Fruit fly (Drosophila melanogaster) S2 (cell line): Measurements from ENCODE around the gene Jon66Cii.

Experiments used
- CG8478 ChIP-seq: fragments of >200 bp; optimal IDR thresholded peaks from 2 replicates; lab custom pipeline; 2018
- CTCF ChIP-seq, 2 experiments: fragments of >200 bp; optimal IDR thresholded peaks; 2 replicates each; lab custom pipeline; 2018

Jon66Cii gene

DNA sequence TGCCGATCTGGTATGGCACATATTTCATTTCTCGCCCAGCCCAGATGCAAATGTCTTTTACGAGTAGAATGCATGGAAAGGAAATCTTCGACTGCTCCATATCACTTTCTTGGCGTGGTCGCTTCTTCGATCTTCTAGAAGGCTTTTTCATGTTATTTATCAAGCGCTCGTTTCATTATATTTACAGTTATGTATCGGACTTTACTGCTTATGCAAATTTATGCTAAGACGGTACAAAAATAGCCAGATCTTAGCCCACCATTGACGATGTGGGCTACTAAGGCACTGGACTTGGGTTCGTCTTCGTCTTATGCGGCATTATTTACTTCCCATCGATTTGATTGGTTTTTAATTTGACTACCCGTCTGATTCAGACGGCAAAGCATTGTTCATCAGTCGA, 30.2 kb downstream of the Jon66Cii start:
- TF ChIP-seq CTCF (optimal IDR thresholded peaks at IDR 0.05; lab: Kevin White, UChicago) (no peak), CG8478 (lab: Kevin White, UChicago) (no peak)

DNA sequence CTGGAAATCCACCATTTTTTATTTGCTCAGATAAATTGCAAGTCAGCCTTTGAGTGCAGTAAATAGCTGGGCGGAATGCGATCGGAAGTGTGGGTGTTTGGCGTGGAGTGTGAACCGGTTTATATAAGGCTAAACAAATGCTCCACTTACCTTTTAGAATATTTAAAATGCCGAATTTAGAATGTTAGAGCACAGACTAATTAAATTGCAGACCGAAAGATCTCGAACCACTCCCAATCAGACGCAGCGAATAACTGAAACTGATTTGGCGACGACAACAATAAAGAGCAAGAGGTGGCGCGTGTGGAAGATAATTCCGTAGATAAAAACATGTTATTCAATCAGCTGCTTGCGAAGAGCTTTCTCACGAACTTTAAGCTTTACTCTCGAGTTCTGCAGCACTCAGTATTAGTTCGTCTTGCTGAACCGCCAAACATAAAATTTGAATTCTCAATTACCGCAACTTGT, 32.8 kb downstream of the Jon66Cii start, which contains the start of gene Idh:
Gene Idh, minus strand, starts transcription at position 264 of the 468 bp plus-strand sequence.
- no peak for TF ChIP-seq CTCF (optimal IDR thresholded peaks at IDR 0.05; lab: Kevin White, UChicago)
- TF ChIP-seq CG8478 (lab: Kevin White, UChicago): no peak

DNA sequence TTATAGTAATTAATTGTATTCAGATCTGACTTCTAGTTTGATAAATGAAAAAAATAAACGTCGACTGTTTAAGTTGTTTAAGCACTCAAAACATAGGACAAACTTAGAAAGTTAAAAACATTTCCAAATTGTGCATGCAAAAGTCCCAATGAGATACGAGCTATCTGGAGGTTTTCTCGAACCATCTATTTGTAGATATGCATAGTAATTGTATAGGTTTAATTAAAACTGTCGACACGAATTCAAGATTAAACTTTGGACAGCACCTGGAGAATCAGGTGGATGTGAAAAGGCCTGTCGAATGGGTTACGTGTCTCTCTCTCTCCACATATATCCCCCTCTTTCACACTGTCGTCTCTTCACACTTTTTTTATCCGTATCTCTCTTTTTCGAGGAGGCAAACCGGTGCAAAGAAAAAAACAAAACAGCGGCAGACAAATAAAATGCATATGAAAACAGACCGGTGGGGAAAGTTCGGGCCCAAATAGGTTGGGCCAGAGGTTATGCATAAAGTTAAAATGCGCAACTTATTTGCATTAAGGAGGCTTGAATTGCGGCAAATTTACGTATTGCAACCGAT, 33.3 kb downstream of the Jon66Cii start:
- TF ChIP-seq CTCF (optimal IDR thresholded peaks at IDR 0.05; lab: Kevin White, UChicago) (no peak), CG8478 (lab: Kevin White, UChicago) (no peak)

DNA sequence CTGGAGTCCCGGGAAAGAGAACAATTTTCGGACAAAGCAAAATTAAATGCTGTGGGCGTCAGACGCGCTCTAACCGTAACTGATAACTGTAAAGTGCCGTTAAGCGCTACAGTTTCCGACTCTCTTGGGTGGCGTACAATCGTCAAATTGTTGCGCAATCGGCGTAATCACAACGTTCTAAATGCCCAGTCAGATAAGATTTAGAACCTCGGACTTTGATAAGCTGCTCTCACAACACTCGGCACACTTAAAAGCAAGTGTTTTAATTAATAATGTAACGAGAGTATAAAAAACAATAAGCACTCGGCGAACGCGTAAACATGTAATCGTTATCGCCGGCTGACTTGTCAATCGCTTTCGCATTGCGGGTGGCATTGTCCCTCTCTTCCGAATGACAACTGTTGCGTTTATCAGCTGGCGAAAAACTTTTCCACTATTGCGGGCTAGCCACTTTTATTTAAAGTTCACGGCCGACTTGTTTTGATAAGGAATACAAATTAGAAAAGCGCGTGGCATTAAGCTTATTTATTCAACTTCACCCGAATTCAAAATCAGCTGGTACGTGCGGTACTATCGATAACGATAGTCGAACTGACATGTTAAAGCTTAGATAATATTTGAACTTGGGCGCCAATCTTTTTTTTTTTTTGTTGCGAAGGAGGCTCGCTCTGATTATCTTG, 34.5 kb downstream of the Jon66Cii start:
- TF ChIP-seq CG8478 (lab: Kevin White, UChicago): no peak
- no peak for TF ChIP-seq CTCF (optimal IDR thresholded peaks at IDR 0.05; lab: Kevin White, UChicago)

DNA sequence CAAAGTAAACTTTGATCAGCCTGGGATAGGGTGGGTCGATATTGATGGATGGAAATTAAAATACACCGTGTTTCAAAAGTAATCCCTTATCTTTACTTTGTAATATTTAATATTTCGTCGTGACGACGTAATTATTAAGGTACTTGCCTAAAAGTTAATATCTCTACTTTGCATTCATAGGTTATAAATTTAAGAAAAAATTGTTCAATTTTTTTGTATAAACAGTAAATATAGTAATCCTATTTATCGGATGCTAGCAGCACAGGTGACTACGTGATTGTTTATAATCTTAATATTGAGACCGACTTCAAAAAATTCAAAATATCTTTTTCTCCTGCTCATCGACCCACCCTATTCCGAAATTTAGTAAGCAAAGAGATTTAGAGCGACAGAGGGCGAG, 35.3 kb downstream of the Jon66Cii start:
- no peak for TF ChIP-seq CG8478 (lab: Kevin White, UChicago)
- no peak for TF ChIP-seq CTCF (optimal IDR thresholded peaks at IDR 0.05; lab: Kevin White, UChicago)

DNA sequence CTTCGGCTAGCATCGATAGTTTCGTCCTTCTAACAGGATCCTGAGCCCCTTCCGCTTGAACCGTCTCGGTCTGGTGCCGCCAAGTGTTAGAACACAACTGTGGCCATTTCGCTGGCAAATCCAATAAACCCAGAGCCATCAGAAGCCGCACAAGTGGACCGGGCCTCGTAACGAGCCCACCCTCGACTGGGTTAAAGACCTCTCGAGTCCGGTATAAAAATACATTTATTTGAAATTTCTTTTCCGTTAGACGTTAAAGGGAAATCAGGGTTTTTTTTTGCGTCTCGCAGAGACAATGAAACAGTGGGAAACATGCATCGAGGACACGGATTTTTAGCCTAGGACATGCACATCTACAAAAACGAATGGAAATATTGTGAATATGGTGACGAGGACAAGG, 37.3 kb downstream of the Jon66Cii start, which contains the start of gene Culd:
Gene Culd, minus strand, starts transcription at position 101 of the 400 bp plus-strand sequence.
- TF ChIP-seq CG8478 (lab: Kevin White, UChicago) (no peak), CTCF (optimal IDR thresholded peaks at IDR 0.05; lab: Kevin White, UChicago) (no peak)

DNA sequence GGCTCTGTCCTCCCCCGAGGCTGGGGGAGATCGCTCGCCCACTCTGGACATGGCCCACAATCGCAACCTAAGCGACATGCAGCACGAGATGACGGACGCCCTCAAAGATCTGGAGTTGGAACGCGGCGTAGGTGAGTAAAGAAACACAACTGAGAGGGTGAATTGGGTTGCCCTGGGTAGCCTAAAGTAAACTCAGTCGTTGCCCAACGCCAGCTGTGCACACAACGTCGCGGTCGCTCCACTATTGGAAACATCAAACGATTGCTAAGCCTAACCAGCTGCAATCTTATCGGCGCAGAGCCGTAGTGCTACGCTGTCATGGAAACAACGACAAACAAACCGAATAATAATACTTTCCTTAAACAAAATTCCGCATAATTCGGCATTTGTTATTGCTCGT, 46.1 kb downstream of the Jon66Cii start:
- no peak for TF ChIP-seq CTCF (optimal IDR thresholded peaks at IDR 0.05; lab: Kevin White, UChicago)
- TF ChIP-seq CG8478 (lab: Kevin White, UChicago): no peak

DNA sequence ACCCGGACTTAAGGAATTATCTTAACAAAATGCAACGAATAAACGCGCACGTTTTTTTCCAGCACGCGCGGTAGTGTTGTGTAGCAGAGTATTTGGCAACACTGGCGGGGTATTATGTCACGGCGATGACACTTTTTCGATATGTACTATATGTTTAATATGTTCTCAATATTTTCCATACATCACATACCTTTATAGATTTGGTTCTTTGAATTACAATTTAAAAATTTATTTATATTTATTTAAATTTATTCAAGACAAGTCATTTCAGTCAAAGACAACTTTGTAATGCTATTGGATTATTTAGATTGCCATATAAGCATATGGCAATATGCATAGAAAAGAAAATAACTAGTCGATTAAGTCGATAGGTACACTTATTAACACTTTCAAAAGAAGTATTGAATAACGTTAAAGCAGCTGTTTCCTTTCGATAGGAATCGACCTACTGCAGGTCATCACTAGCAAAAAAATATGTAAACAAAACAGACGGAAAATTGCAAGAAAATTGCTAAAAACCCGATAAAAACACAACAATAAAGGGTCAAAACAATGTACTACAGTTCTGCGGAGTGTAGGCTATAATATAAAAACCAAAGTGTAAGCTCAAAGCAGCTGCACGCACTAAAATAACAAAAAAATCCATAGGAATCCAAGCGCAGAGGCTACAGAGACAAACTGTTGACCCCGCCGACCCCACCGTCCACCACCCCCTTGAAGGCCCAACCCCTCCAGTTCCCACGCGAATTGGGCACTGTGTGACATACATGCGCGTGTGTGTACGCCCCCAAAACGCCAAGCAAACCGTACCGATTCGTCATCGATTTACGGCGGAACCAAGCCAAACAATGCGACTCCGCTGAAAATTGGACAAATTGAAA, 47.1 kb downstream of the Jon66Cii start, which contains the start of the genes CG7182 and GAPcenA:
Gene CG7182, minus strand, starts transcription at position 283 of the 881 bp plus-strand sequence.
Gene GAPcenA, plus strand, starts transcription at position 462 of the 881 bp plus-strand sequence.
- TF ChIP-seq CG8478 (lab: Kevin White, UChicago) (no peak), CTCF (optimal IDR thresholded peaks at IDR 0.05; lab: Kevin White, UChicago) (no peak)

DNA sequence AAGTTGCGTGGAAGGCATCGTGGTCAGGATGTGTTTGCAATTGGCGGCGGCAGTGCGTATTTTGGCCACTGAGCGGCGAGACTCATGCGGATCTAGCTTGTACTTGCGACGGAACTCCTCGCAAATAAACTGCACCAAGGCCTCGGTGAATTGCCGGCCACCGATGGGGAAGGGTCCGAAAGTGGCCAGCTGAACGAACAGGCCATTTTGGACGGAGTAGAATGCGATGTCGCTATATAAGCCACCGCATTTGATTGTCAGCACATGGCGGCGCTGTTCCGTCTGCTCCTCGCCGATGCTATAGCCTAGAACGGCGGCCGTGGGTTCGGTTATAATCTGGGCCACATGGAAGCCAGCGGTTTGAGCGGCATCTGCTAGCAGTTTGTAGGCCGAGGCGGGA, 48.3 kb downstream of the Jon66Cii start:
- TF ChIP-seq CTCF (optimal IDR thresholded peaks at IDR 0.05; lab: Kevin White, UChicago) (no peak), CG8478 (lab: Kevin White, UChicago) (no peak)
